Fruit fly (Drosophila melanogaster): ENCODE measurements around the gene Cbp80.

DNA sequence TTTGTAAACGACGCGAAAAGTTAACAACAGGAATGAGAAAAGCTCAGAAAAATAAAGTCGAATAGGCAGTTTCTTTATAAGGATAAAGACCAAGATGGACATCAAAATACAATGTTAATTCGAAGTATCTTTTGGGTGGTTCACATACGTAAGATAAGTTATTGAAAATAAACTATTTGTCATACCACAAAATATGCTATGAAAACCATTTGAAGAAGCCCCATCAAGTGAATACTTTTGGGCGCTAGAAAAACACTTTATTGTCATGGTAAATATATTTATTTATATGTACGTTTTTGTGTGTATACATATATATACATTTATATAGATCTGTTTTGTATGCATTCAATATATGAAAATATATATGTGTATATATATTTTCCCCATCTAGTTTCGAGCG, 8.1 kb downstream of the Cbp80 start:
- no peak for TF ChIP-seq EcR (GFP tag; optimal IDR thresholded peaks at IDR 0.05)
- TF ChIP-seq CG8478 (optimal IDR thresholded peaks at IDR 0.05): no peak
- TF ChIP-seq psq (optimal IDR thresholded peaks at IDR 0.05): no peak

All from whole organism.